Worm (Caenorhabditis elegans): ENCODE data around the gene AH9.3.

AH9.3 gene

ce11 chrX:2242568-2243185, 18.2 kb downstream of the AH9.3 start, which contains the start of gene rpl-11.2:
Gene rpl-11.2, minus strand, starts transcription at chrX:2242618.
- TF ChIP-seq ztf-1 (GFP tag; conservative IDR thresholded peaks at IDR 0.05): no peak
- no peak for TF ChIP-seq mbf-1 (tag; optimal IDR thresholded peaks at IDR 0.05)
- peak; percentile 99 for TF ChIP-seq unc-55 (GFP tag; optimal IDR thresholded peaks at IDR 0.05)
- TF ChIP-seq lin-39 (tag; optimal IDR thresholded peaks at IDR 0.05): no peak
- no peak for TF ChIP-seq elt-1 (tag; optimal IDR thresholded peaks at IDR 0.05)
- TF ChIP-seq sma-9 (GFP tag; optimal IDR thresholded peaks at IDR 0.05): peak; percentile 98
- TF ChIP-seq sma-9 (tag; optimal IDR thresholded peaks at IDR 0.05): no peak
- TF ChIP-seq mdl-1 (tag; optimal IDR thresholded peaks at IDR 0.05): peak; percentile 62 to 77
- peak; percentile 83 for TF ChIP-seq skn-1 (tag; optimal IDR thresholded peaks at IDR 0.05)
- peak; percentile 99 to 100 for TF ChIP-seq lsy-2 (tag; optimal IDR thresholded peaks at IDR 0.05)
- peak; percentile 99 for TF ChIP-seq crh-2 (tag; optimal IDR thresholded peaks at IDR 0.05)
- TF ChIP-seq Y55F3AM.14 (GFP tag; optimal IDR thresholded peaks at IDR 0.05): peak; percentile 92
- peak; percentile 98 for TF ChIP-seq sma-3 (GFP tag; optimal IDR thresholded peaks at IDR 0.05)
- peak; percentile 97 for TF ChIP-seq nhr-6 (tag; optimal IDR thresholded peaks at IDR 0.05)
- TF ChIP-seq nhr-237 (tag; optimal IDR thresholded peaks at IDR 0.05): peak; percentile 77
- TF ChIP-seq ceh-82 (tag; optimal IDR thresholded peaks at IDR 0.05): peak; percentile 86
- peak; percentile 84 for TF ChIP-seq ama-1 (optimal IDR thresholded peaks at IDR 0.05)
- peak; percentile 97 for TF ChIP-seq fos-1 (tag; optimal IDR thresholded peaks at IDR 0.05)
- TF ChIP-seq lin-11 (tag; optimal IDR thresholded peaks at IDR 0.05): peak; percentile 99
- TF ChIP-seq unc-62 (GFP tag; optimal IDR thresholded peaks at IDR 0.05): peak; percentile 67
- TF ChIP-seq aly-2 (tag; optimal IDR thresholded peaks at IDR 0.05): no peak
- TF ChIP-seq snpc-4 (tag; optimal IDR thresholded peaks at IDR 0.05): peak; percentile 89
- peak; percentile 87 for TF ChIP-seq egl-27 (tag; optimal IDR thresholded peaks at IDR 0.05)
- TF ChIP-seq dmd-4 (tag; optimal IDR thresholded peaks at IDR 0.05): no peak
- TF ChIP-seq sem-4 (tag; optimal IDR thresholded peaks at IDR 0.05): peak; percentile 99
- peak; percentile 99 for TF ChIP-seq nhr-129 (tag; optimal IDR thresholded peaks at IDR 0.05)
- peak; percentile 88 for TF ChIP-seq nhr-77 (tag; optimal IDR thresholded peaks at IDR 0.05)
- no peak for TF ChIP-seq unc-39 (tag; optimal IDR thresholded peaks at IDR 0.05)
- peak; percentile 99 for TF ChIP-seq ZK546.5 (tag; optimal IDR thresholded peaks at IDR 0.05)
- TF ChIP-seq nhr-23 (tag; optimal IDR thresholded peaks at IDR 0.05): no peak
- no peak for TF ChIP-seq nhr-12 (tag; optimal IDR thresholded peaks at IDR 0.05)
- TF ChIP-seq lin-13 (GFP tag; optimal IDR thresholded peaks at IDR 0.05): peak; percentile 97
- TF ChIP-seq nhr-10 (tag; optimal IDR thresholded peaks at IDR 0.05): peak; percentile 84
- TF ChIP-seq elt-3 (tag; optimal IDR thresholded peaks at IDR 0.05): no peak
- peak; percentile 89 for TF ChIP-seq zag-1 (tag; optimal IDR thresholded peaks at IDR 0.05)
- peak; percentile 90 for TF ChIP-seq peb-1 (tag; optimal IDR thresholded peaks at IDR 0.05)
- no peak for TF ChIP-seq nhr-11 (tag; optimal IDR thresholded peaks at IDR 0.05)
- TF ChIP-seq ztf-11 (tag; optimal IDR thresholded peaks at IDR 0.05): peak; percentile 47
- peak; percentile 94 for TF ChIP-seq mab-5 (tag; optimal IDR thresholded peaks at IDR 0.05)
- peak; percentile 98 for TF ChIP-seq nhr-21 (tag; optimal IDR thresholded peaks at IDR 0.05)
- TF ChIP-seq alr-1 (tag; optimal IDR thresholded peaks at IDR 0.05): no peak
- peak; percentile 94 for TF ChIP-seq ztf-4 (tag; optimal IDR thresholded peaks at IDR 0.05)
- peak; percentile 98 for TF ChIP-seq nhr-25 (tag; optimal IDR thresholded peaks at IDR 0.05)
- peak; percentile 96 for TF ChIP-seq ceh-16 (tag; optimal IDR thresholded peaks at IDR 0.05)
- peak; percentile 52 for TF ChIP-seq R02D3.7 (tag; optimal IDR thresholded peaks at IDR 0.05)
- TF ChIP-seq blmp-1 (tag; optimal IDR thresholded peaks at IDR 0.05; ENCODE audit: insufficient read depth): peak; percentile 76
- peak; percentile 91 for TF ChIP-seq gmeb-1 (tag; optimal IDR thresholded peaks at IDR 0.05)
- peak; percentile 97 for TF ChIP-seq F13H6.1 (tag; optimal IDR thresholded peaks at IDR 0.05)
- peak; percentile 99 for TF ChIP-seq C34F6.9 (tag; optimal IDR thresholded peaks at IDR 0.05)

All from whole organism, L2 larva.